Worm (Caenorhabditis elegans): ENCODE measurements around the gene set-16.

The set-16 gene

ce11 chrIII:13621717-13622116 lies 22.0 kb upstream of the set-16 start:
- TF ChIP-seq R02D3.7 (tag; optimal IDR thresholded peaks at IDR 0.05) (no peak), pha-4 (tag; optimal IDR thresholded peaks at IDR 0.05) (no peak), nhr-25 (tag; optimal IDR thresholded peaks at IDR 0.05) (no peak), ceh-28 (tag; optimal IDR thresholded peaks at IDR 0.05) (no peak), ZK546.5 (tag; optimal IDR thresholded peaks at IDR 0.05) (no peak), sea-2 (GFP tag; optimal IDR thresholded peaks at IDR 0.05) (no peak), egl-27 (tag; optimal IDR thresholded peaks at IDR 0.05) (no peak), lin-15B (tag; optimal IDR thresholded peaks at IDR 0.05) (no peak), elt-3 (tag; optimal IDR thresholded peaks at IDR 0.05) (no peak), ama-1 (optimal IDR thresholded peaks at IDR 0.05) (no peak), hmg-11 (tag; optimal IDR thresholded peaks at IDR 0.05) (no peak), egl-5 (tag; optimal IDR thresholded peaks at IDR 0.05) (no peak)

- TF ChIP-seq jun-1 (tag; optimal IDR thresholded peaks at IDR 0.05) = no peak
- TF ChIP-seq nhr-11 (tag; optimal IDR thresholded peaks at IDR 0.05) = no peak
- TF ChIP-seq ceh-28 (tag; optimal IDR thresholded peaks at IDR 0.05) = no peak
- no peak for TF ChIP-seq nhr-43 (tag; optimal IDR thresholded peaks at IDR 0.05; ENCODE audit: poor library complexity, severe bottlenecking)
- no peak for TF ChIP-seq ama-1 (optimal IDR thresholded peaks at IDR 0.05)
- no peak for TF ChIP-seq tbx-2 (tag; optimal IDR thresholded peaks at IDR 0.05)
- no peak for TF ChIP-seq fos-1 (tag; optimal IDR thresholded peaks at IDR 0.05)
- TF ChIP-seq skn-1 (tag; optimal IDR thresholded peaks at IDR 0.05) = no peak
- no peak for TF ChIP-seq ZK546.5 (tag; optimal IDR thresholded peaks at IDR 0.05)
- no peak for TF ChIP-seq lin-39 (tag; optimal IDR thresholded peaks at IDR 0.05)
- no peak for TF ChIP-seq ceh-16 (tag; optimal IDR thresholded peaks at IDR 0.05)
- no peak for TF ChIP-seq fkh-2 (tag; optimal IDR thresholded peaks at IDR 0.05)
- no peak for TF ChIP-seq nhr-23 (tag; optimal IDR thresholded peaks at IDR 0.05)
- peak; percentile 16 for TF ChIP-seq elt-2 (tag; optimal IDR thresholded peaks at IDR 0.05)
- no peak for TF ChIP-seq mml-1 (tag; optimal IDR thresholded peaks at IDR 0.05)
- TF ChIP-seq ztf-11 (tag; optimal IDR thresholded peaks at IDR 0.05) = no peak
- no peak for TF ChIP-seq elt-1 (tag; optimal IDR thresholded peaks at IDR 0.05)
- no peak for TF ChIP-seq nhr-77 (tag; optimal IDR thresholded peaks at IDR 0.05)
- no peak for TF ChIP-seq aly-2 (tag; optimal IDR thresholded peaks at IDR 0.05)
- no peak for TF ChIP-seq nhr-237 (tag; optimal IDR thresholded peaks at IDR 0.05)
- TF ChIP-seq zag-1 (tag; optimal IDR thresholded peaks at IDR 0.05) = no peak
- no peak for TF ChIP-seq elt-3 (tag; optimal IDR thresholded peaks at IDR 0.05)
- no peak for TF ChIP-seq R02D3.7 (tag; optimal IDR thresholded peaks at IDR 0.05)
- TF ChIP-seq unc-62 (GFP tag; optimal IDR thresholded peaks at IDR 0.05) = no peak
- peak; percentile 76 for TF ChIP-seq hmg-11 (tag; optimal IDR thresholded peaks at IDR 0.05)
- no peak for TF ChIP-seq sea-2 (GFP tag; optimal IDR thresholded peaks at IDR 0.05)
- no peak for TF ChIP-seq pqm-1 (tag; optimal IDR thresholded peaks at IDR 0.05)
- peak; percentile 25 for TF ChIP-seq snpc-4 (tag; optimal IDR thresholded peaks at IDR 0.05)
- no peak for TF ChIP-seq ztf-4 (tag; optimal IDR thresholded peaks at IDR 0.05)
- TF ChIP-seq nhr-25 (tag; optimal IDR thresholded peaks at IDR 0.05) = peak; percentile 13
- peak; percentile 60 for TF ChIP-seq nfya-1 (tag; optimal IDR thresholded peaks at IDR 0.05; ENCODE audit: insufficient read depth)
- TF ChIP-seq nhr-76 (tag; optimal IDR thresholded peaks at IDR 0.05) = no peak
- no peak for TF ChIP-seq lsy-12 (tag; optimal IDR thresholded peaks at IDR 0.05)
- no peak for TF ChIP-seq unc-39 (tag; optimal IDR thresholded peaks at IDR 0.05)
- peak; percentile 62 for TF ChIP-seq pha-4 (tag; optimal IDR thresholded peaks at IDR 0.05)
- TF ChIP-seq daf-12 (tag; optimal IDR thresholded peaks at IDR 0.05) = no peak
- TF ChIP-seq egl-5 (tag; optimal IDR thresholded peaks at IDR 0.05) = no peak
- peak; percentile 21 for TF ChIP-seq lin-15B (tag; optimal IDR thresholded peaks at IDR 0.05)
- TF ChIP-seq eor-1 (tag; optimal IDR thresholded peaks at IDR 0.05) = no peak
- TF ChIP-seq nhr-12 (tag; optimal IDR thresholded peaks at IDR 0.05) = no peak
Observed at ce11 chrIII:13622268-13622667, 21.4 kb upstream of the set-16 start, which contains the start of gene hip-1. TSS of gene hip-1 (minus strand) at chrIII:13622492.

DNA sequence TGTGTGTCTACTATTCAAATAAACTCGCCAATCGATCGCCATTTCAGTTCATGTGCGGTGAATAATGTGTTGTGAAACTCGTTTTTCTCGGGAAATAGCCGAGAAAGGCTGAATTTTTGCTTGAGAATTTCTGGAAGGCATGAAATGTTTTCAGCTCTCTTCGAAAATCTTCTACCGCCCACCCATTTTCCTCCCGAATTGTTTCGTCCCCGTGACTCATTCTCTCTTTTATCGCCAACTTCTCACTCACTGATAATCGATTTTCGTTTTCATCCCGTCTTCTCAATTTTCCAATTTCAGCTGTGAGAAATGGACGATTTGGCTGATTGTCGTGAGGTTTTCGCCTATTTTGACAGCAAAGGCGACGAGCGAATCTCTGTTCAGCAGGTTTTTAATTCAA lies 20.7 kb upstream of the set-16 start, which contains the start of gene mlc-5:
mlc-5 (plus strand) TSS at position 301 of the 400 bp plus-strand sequence.
- no peak for TF ChIP-seq jun-1 (tag; optimal IDR thresholded peaks at IDR 0.05)
- TF ChIP-seq nhr-43 (tag; optimal IDR thresholded peaks at IDR 0.05; ENCODE audit: poor library complexity, severe bottlenecking) = no peak
- no peak for TF ChIP-seq nhr-11 (tag; optimal IDR thresholded peaks at IDR 0.05)
- no peak for TF ChIP-seq zag-1 (tag; optimal IDR thresholded peaks at IDR 0.05)
- TF ChIP-seq elt-1 (tag; optimal IDR thresholded peaks at IDR 0.05) = no peak
- TF ChIP-seq hmg-11 (tag; optimal IDR thresholded peaks at IDR 0.05) = no peak
- no peak for TF ChIP-seq nhr-25 (tag; optimal IDR thresholded peaks at IDR 0.05)
- TF ChIP-seq R02D3.7 (tag; optimal IDR thresholded peaks at IDR 0.05) = no peak
- no peak for TF ChIP-seq egl-5 (tag; optimal IDR thresholded peaks at IDR 0.05)
- TF ChIP-seq ama-1 (optimal IDR thresholded peaks at IDR 0.05) = no peak
- no peak for TF ChIP-seq eor-1 (tag; optimal IDR thresholded peaks at IDR 0.05)
- no peak for TF ChIP-seq nhr-237 (tag; optimal IDR thresholded peaks at IDR 0.05)
- TF ChIP-seq nhr-28 (tag; optimal IDR thresholded peaks at IDR 0.05) = no peak
- no peak for TF ChIP-seq elt-3 (tag; optimal IDR thresholded peaks at IDR 0.05)
- TF ChIP-seq ceh-28 (tag; optimal IDR thresholded peaks at IDR 0.05) = no peak
- no peak for TF ChIP-seq sea-2 (GFP tag; optimal IDR thresholded peaks at IDR 0.05)
- TF ChIP-seq fkh-2 (tag; optimal IDR thresholded peaks at IDR 0.05) = no peak
- no peak for TF ChIP-seq snpc-4 (tag; optimal IDR thresholded peaks at IDR 0.05)
